Worm (Caenorhabditis elegans) whole organism, mixed stage, embryonic: Measurements from ENCODE around the gene mltn-9.

Experiments
- M03D4.4 ChIP-seq: sonication (generic microtip); optimal IDR thresholded peaks from 2 replicates; lab custom pipeline; 2017; ENCODE audit warnings: mild to moderate bottlenecking, missing genetic modification characterization, missing compliant biosample characterization
- bed-3 ChIP-seq: fragments of 200-800 bp; sonication (Bioruptor generic); optimal IDR thresholded peaks from 3 replicates; lab custom pipeline; 2018; ENCODE audit warnings: mild to moderate bottlenecking, missing genetic modification characterization, moderate library complexity, missing compliant biosample characterization
- blmp-1 ChIP-seq: fragments of 150-350 bp; optimal IDR thresholded peaks from 2 replicates; lab custom pipeline; 2014; ENCODE audit warnings: missing biosample characterization, missing genetic modification characterization
- ceh-39 ChIP-seq: fragments of 150-350 bp; optimal IDR thresholded peaks from 2 replicates; lab custom pipeline; 2014; ENCODE audit warnings: missing biosample characterization, missing genetic modification characterization
- ceh-83 ChIP-seq: fragments of 200-800 bp; sonication (Bioruptor generic); optimal IDR thresholded peaks from 2 replicates; lab custom pipeline; 2018; ENCODE audit warnings: mild to moderate bottlenecking, missing genetic modification characterization, missing compliant biosample characterization
- ces-1 ChIP-seq: fragments of 150-350 bp; optimal IDR thresholded peaks from 2 replicates; lab custom pipeline; 2014; ENCODE audit warnings: missing biosample characterization, missing genetic modification reagents, missing genetic modification characterization
- cnd-1 ChIP-seq: fragments of 200-800 bp; sonication (Bioruptor generic); optimal IDR thresholded peaks from 2 replicates; lab custom pipeline; 2018; ENCODE audit warnings: mild to moderate bottlenecking, missing genetic modification characterization, missing compliant biosample characterization
- drap-1 ChIP-seq: fragments of 200-800 bp; sonication (Bioruptor generic); optimal IDR thresholded peaks from 3 replicates; lab custom pipeline; 2018; ENCODE audit warnings: mild to moderate bottlenecking, missing genetic modification characterization, missing compliant biosample characterization
- elt-1 ChIP-seq: sonication (generic microtip); optimal IDR thresholded peaks from 2 replicates; lab custom pipeline; 2017; ENCODE audit warnings: missing genetic modification characterization, mild to moderate bottlenecking, missing compliant biosample characterization, antibody characterized with exemption, moderate library complexity, borderline replicate concordance; ENCODE audit not compliant: insufficient read depth
- elt-3 ChIP-seq: fragments of 150-350 bp; optimal IDR thresholded peaks from 2 replicates; lab custom pipeline; 2014; ENCODE audit warnings: missing biosample characterization, missing genetic modification characterization
- flh-1 ChIP-seq: fragments of 200-800 bp; sonication (Bioruptor generic); optimal IDR thresholded peaks from 2 replicates; lab custom pipeline; 2018; ENCODE audit warnings: mild to moderate bottlenecking, missing genetic modification characterization, moderate library complexity, missing compliant biosample characterization
- ham-2 ChIP-seq: fragments of 200-800 bp; sonication (Bioruptor generic); optimal IDR thresholded peaks from 2 replicates; lab custom pipeline; 2018; ENCODE audit warnings: mild to moderate bottlenecking, missing genetic modification characterization, missing compliant biosample characterization
- hlh-1 ChIP-seq: fragments of 150-350 bp; optimal IDR thresholded peaks from 2 replicates; lab custom pipeline; 2014; ENCODE audit warnings: missing biosample characterization, missing genetic modification reagents, missing genetic modification characterization
- lin-13 ChIP-seq: fragments of 150-350 bp; optimal IDR thresholded peaks from 2 replicates; lab custom pipeline; 2014; ENCODE audit warnings: missing biosample characterization, missing genetic modification characterization
- lin-32 ChIP-seq: fragments of 200-800 bp; sonication (Bioruptor generic); optimal IDR thresholded peaks from 2 replicates; lab custom pipeline; 2018; ENCODE audit warnings: mild to moderate bottlenecking, missing genetic modification characterization, missing compliant biosample characterization
- lsy-2 ChIP-seq: fragments of 150-350 bp; optimal IDR thresholded peaks from 2 replicates; lab custom pipeline; 2014; ENCODE audit warnings: missing biosample characterization, missing genetic modification characterization
- mls-2 ChIP-seq: sonication (generic microtip); optimal IDR thresholded peaks from 2 replicates; lab custom pipeline; 2016; ENCODE audit warnings: mild to moderate bottlenecking, missing genetic modification characterization, moderate library complexity, missing compliant biosample characterization
- nhr-12 ChIP-seq: fragments of 150-350 bp; optimal IDR thresholded peaks from 2 replicates; lab custom pipeline; 2014; ENCODE audit warnings: missing biosample characterization, missing genetic modification characterization
- nhr-76 ChIP-seq: sonication (generic microtip); optimal IDR thresholded peaks from 2 replicates; lab custom pipeline; 2017; ENCODE audit warnings: missing biosample characterization, missing genetic modification characterization
- pha-4 ChIP-seq: fragments of 150-350 bp; optimal IDR thresholded peaks from 2 replicates; lab custom pipeline; 2018; ENCODE audit warnings: missing biosample characterization, missing genetic modification reagents, missing genetic modification characterization
- sem-2 ChIP-seq: fragments of 200-800 bp; sonication (Bioruptor generic); optimal IDR thresholded peaks from 2 replicates; lab custom pipeline; 2018; ENCODE audit warnings: mild to moderate bottlenecking, missing genetic modification characterization, missing compliant biosample characterization
- snpc-4 ChIP-seq: fragments of 150-350 bp; optimal IDR thresholded peaks from 2 replicates; lab custom pipeline; 2014; ENCODE audit warnings: missing biosample characterization, missing genetic modification characterization
- sptf-1 ChIP-seq: sonication (generic microtip); optimal IDR thresholded peaks from 2 replicates; lab custom pipeline; 2017; ENCODE audit warnings: mild to moderate bottlenecking, missing genetic modification characterization, moderate library complexity, missing compliant biosample characterization
- tbx-8 ChIP-seq: fragments of 200-800 bp; sonication (Bioruptor generic); optimal IDR thresholded peaks from 2 replicates; lab custom pipeline; 2018; ENCODE audit warnings: mild to moderate bottlenecking, missing genetic modification characterization, moderate library complexity, missing compliant biosample characterization
- unc-120 ChIP-seq: sonication (generic microtip); optimal IDR thresholded peaks from 2 replicates; lab custom pipeline; 2017; ENCODE audit warnings: missing genetic modification characterization, missing compliant biosample characterization; ENCODE audit not compliant: poor library complexity, severe bottlenecking
- unc-39 ChIP-seq: fragments of 150-350 bp; optimal IDR thresholded peaks from 2 replicates; lab custom pipeline; 2014; ENCODE audit warnings: missing biosample characterization, missing genetic modification characterization
- unc-62 ChIP-seq: fragments of 150-350 bp; optimal IDR thresholded peaks from 2 replicates; lab custom pipeline; 2014; ENCODE audit warnings: missing biosample characterization, missing genetic modification reagents, missing genetic modification characterization
- zip-8 ChIP-seq: fragments of 150-350 bp; optimal IDR thresholded peaks from 2 replicates; lab custom pipeline; 2014; ENCODE audit warnings: missing biosample characterization, missing genetic modification characterization
- ztf-11 ChIP-seq: fragments of 150-350 bp; optimal IDR thresholded peaks from 2 replicates; lab custom pipeline; 2014; ENCODE audit warnings: missing biosample characterization, missing genetic modification characterization

mltn-9 gene

ce11 chrII:14618158-14618557 is 2.3 kb downstream of the mltn-9 start:
- TF ChIP-seq unc-120 (tag; lab: Kevin White, UChicago) (no peak), bed-3 (GFP tag; lab: Kevin White, UChicago) (no peak), lsy-2 (tag; lab: Kevin White, UChicago) (no peak), flh-1 (no peak)

DNA sequence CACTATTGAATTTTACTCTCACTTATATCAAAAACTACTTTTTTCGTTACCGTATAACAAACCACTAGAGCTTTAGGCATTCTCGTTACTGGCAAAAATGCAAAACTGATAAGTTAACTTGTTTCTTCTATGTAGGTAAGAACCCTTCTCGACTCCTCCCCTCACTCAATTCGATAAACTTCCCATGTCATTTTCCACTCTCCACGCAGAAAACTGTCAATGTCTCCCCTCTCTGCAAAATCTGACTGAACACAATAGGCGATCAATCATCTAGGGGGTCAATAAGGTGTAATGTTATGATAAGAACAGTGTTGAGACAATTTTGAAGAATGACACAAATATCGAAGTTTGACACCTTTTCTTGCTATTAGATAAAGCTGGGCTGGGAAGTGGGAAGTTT is 2.9 kb downstream of the mltn-9 start:
- TF ChIP-seq blmp-1 (tag; lab: Kevin White, UChicago) (no peak), ceh-39 (tag; lab: Kevin White, UChicago) (no peak), unc-120 (tag; lab: Kevin White, UChicago) (no peak), hlh-1 (tag; lab: Kevin White, UChicago) (no peak), snpc-4 (tag; lab: Kevin White, UChicago) (no peak), tbx-8 (GFP tag; lab: Kevin White, UChicago) (no peak), zip-8 (tag; lab: Kevin White, UChicago) (no peak), unc-62 (GFP tag; lab: Kevin White, UChicago) (no peak), pha-4 (tag; lab: Kevin White, UChicago) (no peak), unc-39 (tag; lab: Kevin White, UChicago) (no peak), lin-13 (tag; lab: Kevin White, UChicago) (no peak), ces-1 (no peak), elt-1 (tag; lab: Kevin White, UChicago) (no peak), nhr-76 (tag; lab: Kevin White, UChicago) (no peak), ztf-11 (tag; lab: Kevin White, UChicago) (no peak), nhr-12 (tag; lab: Kevin White, UChicago) (no peak), cnd-1 (tag; lab: Kevin White, UChicago) (no peak), bed-3 (GFP tag; lab: Kevin White, UChicago) (no peak)

DNA sequence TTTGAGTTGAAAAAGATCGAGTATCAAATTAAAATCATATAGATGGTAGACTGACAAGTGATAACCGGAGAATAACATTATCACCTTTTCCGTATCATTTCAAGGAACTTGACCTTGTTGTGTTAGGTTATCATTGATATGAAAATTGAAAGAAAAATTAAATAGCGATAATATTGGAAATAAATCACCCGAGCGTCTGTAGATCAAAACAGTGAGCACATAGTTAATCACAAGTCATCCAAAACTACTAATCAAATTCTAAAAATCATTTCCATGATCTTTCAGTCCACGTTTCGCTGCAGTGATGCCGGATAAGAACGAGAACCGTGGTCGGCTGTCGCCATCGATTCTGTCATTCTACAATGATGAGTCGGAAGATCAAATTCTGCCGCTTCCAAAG is 4.0 kb downstream of the mltn-9 start:
- TF ChIP-seq mls-2 (tag; lab: Kevin White, UChicago) (no peak), unc-120 (tag; lab: Kevin White, UChicago) (no peak), ceh-39 (tag; lab: Kevin White, UChicago) (no peak), snpc-4 (tag; lab: Kevin White, UChicago) (no peak), M03D4.4 (tag; lab: Kevin White, UChicago) (no peak), nhr-76 (tag; lab: Kevin White, UChicago) (no peak), unc-39 (tag; lab: Kevin White, UChicago) (no peak), elt-1 (tag; lab: Kevin White, UChicago) (no peak), lin-32 (GFP tag; lab: Kevin White, UChicago) (no peak), bed-3 (GFP tag; lab: Kevin White, UChicago) (no peak), ces-1 (no peak), ceh-83 (GFP tag; lab: Kevin White, UChicago) (no peak), elt-3 (tag; lab: Kevin White, UChicago) (no peak), pha-4 (tag; lab: Kevin White, UChicago) (no peak), sptf-1 (tag; lab: Kevin White, UChicago) (no peak), drap-1 (GFP tag; lab: Kevin White, UChicago) (no peak)

DNA sequence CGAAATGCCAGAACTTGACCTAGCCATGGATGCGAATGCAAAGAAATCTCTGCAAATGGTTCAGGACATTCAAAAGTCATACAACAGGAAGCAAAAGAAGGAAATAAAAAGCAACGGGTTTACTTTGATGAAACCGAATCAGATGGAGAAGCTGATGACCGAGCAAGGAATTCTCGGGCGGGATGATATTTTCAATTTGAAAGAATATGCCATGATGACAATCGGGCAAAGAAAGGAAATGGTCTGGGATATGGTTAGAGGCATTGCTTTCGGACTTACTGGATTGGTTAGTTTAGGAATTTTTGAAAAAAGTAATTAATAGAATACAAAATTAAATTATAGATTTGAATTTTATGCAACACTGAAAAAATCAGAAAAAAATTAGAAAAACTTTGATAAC is 4.9 kb downstream of the mltn-9 start:
- no peak for TF ChIP-seq hlh-1 (tag; lab: Kevin White, UChicago)
- TF ChIP-seq ham-2 (GFP tag; lab: Kevin White, UChicago), result no peak
- no peak for TF ChIP-seq ztf-11 (tag; lab: Kevin White, UChicago)
- no peak for TF ChIP-seq elt-1 (tag; lab: Kevin White, UChicago)
- TF ChIP-seq lin-32 (GFP tag; lab: Kevin White, UChicago), result no peak

ce11 chrII:14622758-14623157 is 6.9 kb downstream of the mltn-9 start, which contains the start of gene mltn-10:
TSS of gene mltn-10 (plus strand) at chrII:14623058.
- TF ChIP-seq ham-2 (GFP tag; lab: Kevin White, UChicago) (no peak), sem-2 (GFP tag; lab: Kevin White, UChicago) (no peak)
